Worm (Caenorhabditis elegans): Measurements from ENCODE around the gene ceeh-2.
A peak's percentile ranks its signal among the peaks of the same experiment; 100 is the strongest.
"Not testable (repeated sequence)": the region's sequence is repeated elsewhere in the genome, so short reads cannot be mapped to it uniquely, and the experiment has no call there.

DNA sequence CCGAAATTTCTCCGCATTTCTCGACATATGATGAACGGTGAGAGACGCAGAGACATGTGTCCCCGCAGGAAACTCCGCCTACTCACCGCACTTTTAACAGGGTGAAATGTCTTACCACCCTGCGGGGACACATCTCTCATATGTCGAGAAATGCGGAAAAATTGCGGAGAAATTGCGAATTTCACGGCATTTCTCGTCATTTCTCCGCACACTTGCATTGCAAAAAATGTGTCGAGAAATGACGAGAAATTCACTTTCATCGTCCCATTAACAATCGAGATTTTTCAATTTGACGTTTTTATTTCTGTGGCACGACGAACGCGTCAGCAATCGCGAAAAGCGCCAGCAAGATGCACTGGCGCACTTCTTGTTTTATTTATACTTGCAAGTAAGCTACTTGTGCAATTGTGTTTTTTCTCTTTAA lies 15.8 kb downstream of the ceeh-2 start, which contains the start of gene K07C5.13:
- TF ChIP-seq hnd-1 (tag; optimal IDR thresholded peaks at IDR 0.05); ama-1 (optimal IDR thresholded peaks at IDR 0.05); ceh-13 (GFP tag; optimal IDR thresholded peaks at IDR 0.05); B0310.2 (tag; optimal IDR thresholded peaks at IDR 0.05); hmbx-1 (tag; optimal IDR thresholded peaks at IDR 0.05); tra-4 (tag; optimal IDR thresholded peaks at IDR 0.05); hmg-4 (GFP tag; optimal IDR thresholded peaks at IDR 0.05): not testable (repeated sequence)
- peak; percentile 56 for TF ChIP-seq flt-1 (GFP tag; IDR thresholded peaks at IDR 0.05)
- peak; percentile 61; the same call in 1 of the 2 replicates for TF ChIP-seq tbx-11 (GFP tag; IDR thresholded peaks at IDR 0.05)
- TF ChIP-seq scrt-1 (GFP tag; IDR thresholded peaks at IDR 0.05) = peak; percentile 51; the same call in 1 of the 2 replicates

Data from whole organism, early embryonic.